Worm (Caenorhabditis elegans): Measurements from ENCODE around the gene srg-67.

Gene srg-67

ce11 chrV:5509134-5509533 is 46.3 kb upstream of the srg-67 start:
- TF ChIP-seq pbrm-1 (GFP tag; IDR thresholded peaks at IDR 0.05) (no peak), ceh-79 (tag; optimal IDR thresholded peaks at IDR 0.05) (no peak), lsy-27 (tag; optimal IDR thresholded peaks at IDR 0.05; ENCODE audit: borderline replicate concordance, insufficient read depth) (no peak), K12H6.12 (tag; optimal IDR thresholded peaks at IDR 0.05) (no peak), ztf-6 (GFP tag; IDR thresholded peaks at IDR 0.05) (no peak), dpff-1 (tag; optimal IDR thresholded peaks at IDR 0.05) (no peak), bed-2 (GFP tag; IDR thresholded peaks at IDR 0.05) (no peak), ztf-3 (GFP tag; optimal IDR thresholded peaks at IDR 0.05) (no peak), lin-35 (GFP tag; optimal IDR thresholded peaks at IDR 0.05) (no peak), xnd-1 (tag; optimal IDR thresholded peaks at IDR 0.05) (no peak), cebp-2 (GFP tag; IDR thresholded peaks at IDR 0.05) (no peak), zfh-2 (GFP tag; conservative IDR thresholded peaks at IDR 0.05) (no peak), K11D2.4 (GFP tag; IDR thresholded peaks at IDR 0.05) (no peak), T26A5.8 (tag; optimal IDR thresholded peaks at IDR 0.05) (no peak)

- no peak for TF ChIP-seq sptf-2 (GFP tag; optimal IDR thresholded peaks at IDR 0.05)
- TF ChIP-seq mes-4 (tag; optimal IDR thresholded peaks at IDR 0.05), result no peak
- TF ChIP-seq madf-8 (GFP tag; conservative IDR thresholded peaks at IDR 0.05), result peak; percentile 75
- TF ChIP-seq F57A8.1 (GFP tag; optimal IDR thresholded peaks at IDR 0.05), result no peak
- no peak for TF ChIP-seq nfya-1 (tag; optimal IDR thresholded peaks at IDR 0.05; ENCODE audit: borderline replicate concordance, insufficient read depth)
- peak; percentile 1 for TF ChIP-seq rpc-1 (optimal IDR thresholded peaks at IDR 0.05)
- no peak for TF ChIP-seq rpc-1 (tag; optimal IDR thresholded peaks at IDR 0.05)
- TF ChIP-seq tlf-1 (GFP tag; optimal IDR thresholded peaks at IDR 0.05), result peak; percentile 85
- TF ChIP-seq snpc-1.3 (tag; optimal IDR thresholded peaks at IDR 0.05; ENCODE audit: insufficient read depth), result no peak
- TF ChIP-seq attf-5 (GFP tag; optimal IDR thresholded peaks at IDR 0.05), result peak; percentile 89
- no peak for TF ChIP-seq Y79H2A.3 (GFP tag; conservative IDR thresholded peaks at IDR 0.05)
- no peak for TF ChIP-seq akir-1 (GFP tag; optimal IDR thresholded peaks at IDR 0.05)
- TF ChIP-seq hmg-20 (GFP tag; IDR thresholded peaks at IDR 0.05), result peak; percentile 88
- TF ChIP-seq lsl-1 (GFP tag; optimal IDR thresholded peaks at IDR 0.05), result peak; percentile 78
- no peak for TF ChIP-seq ztf-25 (GFP tag; IDR thresholded peaks at IDR 0.05)
- TF ChIP-seq egl-44 (GFP tag; IDR thresholded peaks at IDR 0.05), result peak; percentile 89
- TF ChIP-seq lin-40 (tag; optimal IDR thresholded peaks at IDR 0.05), result peak; percentile 95
- peak; percentile 91 for TF ChIP-seq rcor-1 (GFP tag; IDR thresholded peaks at IDR 0.05)
- TF ChIP-seq cebp-1 (GFP tag; IDR thresholded peaks at IDR 0.05), result peak; percentile 53
- peak; percentile 89 for TF ChIP-seq cebp-1 (tag; optimal IDR thresholded peaks at IDR 0.05)
- TF ChIP-seq tbx-9 (tag; optimal IDR thresholded peaks at IDR 0.05; ENCODE audit: borderline replicate concordance), result no peak
- TF ChIP-seq ZK185.1 (tag; optimal IDR thresholded peaks at IDR 0.05; ENCODE audit: poor library complexity, severe bottlenecking), result peak; percentile 75
- TF ChIP-seq F39B2.1 (GFP tag; IDR thresholded peaks at IDR 0.05), result 0 out of 2 replicates have a peak, but pooled peaks have one; percentile 67
- peak; percentile 76; the same call in 1 of the 2 replicates for TF ChIP-seq ztf-6 (GFP tag; IDR thresholded peaks at IDR 0.05)
- no peak for TF ChIP-seq nfya-2 (GFP tag; IDR thresholded peaks at IDR 0.05)
- TF ChIP-seq snpc-4 (GFP tag; optimal IDR thresholded peaks at IDR 0.05), result peak; percentile 52
- TF ChIP-seq snpc-4 (tag; optimal IDR thresholded peaks at IDR 0.05), result peak in 3 of 4 experiments; percentile 76 to 84 (median 78)
- no peak for TF ChIP-seq T26A5.8 (tag; optimal IDR thresholded peaks at IDR 0.05)
- no peak for TF ChIP-seq bed-1 (GFP tag; IDR thresholded peaks at IDR 0.05)
- TF ChIP-seq lin-54 (GFP tag; optimal IDR thresholded peaks at IDR 0.05), result peak; percentile 91
- TF ChIP-seq F23B12.7 (tag; optimal IDR thresholded peaks at IDR 0.05; ENCODE audit: insufficient read depth), result peak; percentile 52
- peak; percentile 96 for TF ChIP-seq Y53G8AR.9 (GFP tag; conservative IDR thresholded peaks at IDR 0.05)
- no peak for TF ChIP-seq nhr-179 (tag; optimal IDR thresholded peaks at IDR 0.05)
- no peak for TF ChIP-seq unc-62 (GFP tag; optimal IDR thresholded peaks at IDR 0.05)
- peak; percentile 36 for TF ChIP-seq him-1 (tag; optimal IDR thresholded peaks at IDR 0.05)
These were observed 42.1 kb upstream of the srg-67 start, which contains the start of the genes dnj-19 and nhr-47 for ce11 chrV:5504807-5505442. Gene dnj-19 (minus strand): TSS chrV:5504857. Gene nhr-47 (plus strand): TSS chrV:5505253.

Measured in whole organism, young adult.